Worm (Caenorhabditis elegans) whole organism, young adult: ENCODE results near the gene C44B7.7.
A peak's percentile ranks its signal among the peaks of the same experiment; 100 is the strongest.

Experiments used
- B0035.1 ChIP-seq: sonication (generic microtip); optimal IDR thresholded peaks from 2 replicates; lab custom pipeline; 2016; ENCODE audit warnings: missing genetic modification characterization, mild to moderate bottlenecking, missing compliant biosample characterization, missing genotype, missing genetic modification reagents
- C06A6.2 ChIP-seq: fragments of 200-800 bp; sonication (Bioruptor generic); conservative IDR thresholded peaks from 2 replicates; pipeline ENCODE4 v1.3.6; 2022; ENCODE audit warnings: missing genetic modification characterization, missing compliant biosample characterization
- D2030.7 ChIP-seq: fragments of 200-800 bp; sonication (Bioruptor generic); IDR thresholded peaks from 2 replicates; pipeline ENCODE4 v1.3.6; 2022; ENCODE audit warnings: missing genetic modification reagents, missing genetic modification characterization, missing compliant biosample characterization
- K12H6.12 ChIP-seq: fragments of 200-800 bp; sonication (Bioruptor generic); optimal IDR thresholded peaks from 2 replicates; lab custom pipeline; 2018; ENCODE audit warnings: mild to moderate bottlenecking, missing genetic modification characterization, missing compliant biosample characterization
- T07F8.4 ChIP-seq: sonication (generic microtip); optimal IDR thresholded peaks from 2 replicates; lab custom pipeline; 2016; ENCODE audit warnings: mild to moderate bottlenecking, missing genetic modification characterization, moderate library complexity, missing compliant biosample characterization
- T26A5.8 ChIP-seq: sonication (generic microtip); optimal IDR thresholded peaks from 2 replicates; lab custom pipeline; 2016; ENCODE audit warnings: missing genetic modification characterization, missing compliant biosample characterization
- Y67H2A.10 ChIP-seq: fragments of 200-800 bp; sonication (Bioruptor generic); conservative IDR thresholded peaks from 2 replicates; pipeline ENCODE4 v1.3.6; 2022; ENCODE audit warnings: missing genetic modification reagents, missing genetic modification characterization, missing compliant biosample characterization
- Y79H2A.3 ChIP-seq: fragments of 200-800 bp; sonication (Bioruptor generic); conservative IDR thresholded peaks from 2 replicates; pipeline ENCODE4 v1.3.6; 2022; ENCODE audit warnings: missing genetic modification reagents, missing genetic modification characterization, missing compliant biosample characterization
- Y95B8A.8 ChIP-seq: fragments of 200-800 bp; sonication (Bioruptor generic); IDR thresholded peaks from 2 replicates; pipeline ENCODE4 v1.3.6; 2022; ENCODE audit warnings: missing genetic modification reagents, missing genetic modification characterization, missing compliant biosample characterization
- ZK185.1 ChIP-seq: sonication (generic microtip); optimal IDR thresholded peaks from 2 replicates; lab custom pipeline; 2016; ENCODE audit warnings: mild to moderate bottlenecking, missing genetic modification characterization, missing compliant biosample characterization; ENCODE audit not compliant: poor library complexity, severe bottlenecking
- attf-3 ChIP-seq: fragments of 200-800 bp; sonication (Bioruptor generic); conservative IDR thresholded peaks from 2 replicates; pipeline ENCODE4 v1.3.6; 2022; ENCODE audit warnings: missing genetic modification reagents, missing genetic modification characterization, missing compliant biosample characterization
- cebp-1 ChIP-seq, 2 experiments: fragments of 200-800 bp in 1 of 2; sonication (Bioruptor generic) in 1 of 2; sonication (generic microtip) in 1 of 2; IDR thresholded peaks in 1 of 2; optimal IDR thresholded peaks in 1 of 2; 2 replicates each; pipeline versions ENCODE4 v1.3.6 to Lab custom; 2017 to 2022; ENCODE audit warnings: missing compliant biosample characterization in 2 of 2, missing genetic modification characterization in 2 of 2, mild to moderate bottlenecking in 1 of 2, missing genetic modification reagents in 1 of 2, moderate library complexity in 1 of 2
- ceh-27 ChIP-seq: fragments of 200-800 bp; sonication (Bioruptor generic); optimal IDR thresholded peaks from 2 replicates; lab custom pipeline; 2018; ENCODE audit warnings: mild to moderate bottlenecking, missing genetic modification characterization, moderate library complexity, missing compliant biosample characterization
- ceh-40 ChIP-seq: fragments of 200-800 bp; sonication (Bioruptor generic); IDR thresholded peaks from 2 replicates; pipeline ENCODE4 v1.3.6; 2022; ENCODE audit warnings: missing genetic modification characterization, missing compliant biosample characterization
- ceh-58 ChIP-seq: fragments of 200-800 bp; sonication (Bioruptor generic); IDR thresholded peaks from 2 replicates; pipeline ENCODE4 v1.3.6; 2022; ENCODE audit warnings: missing genetic modification characterization, missing compliant biosample characterization
- dox-1 ChIP-seq: fragments of 200-800 bp; sonication (Bioruptor generic); IDR thresholded peaks from 2 replicates; pipeline ENCODE4 v1.3.6; 2022; ENCODE audit warnings: missing genetic modification reagents, missing genetic modification characterization, missing compliant biosample characterization
- ekl-4 ChIP-seq: fragments of 200-800 bp; sonication (Bioruptor generic); IDR thresholded peaks from 2 replicates; pipeline ENCODE4 v1.3.6; 2022; ENCODE audit warnings: missing genetic modification reagents, missing genetic modification characterization, missing compliant biosample characterization
- gei-17 ChIP-seq: fragments of 200-800 bp; sonication (Bioruptor generic); optimal IDR thresholded peaks from 2 replicates; lab custom pipeline; 2018; ENCODE audit warnings: mild to moderate bottlenecking, missing genetic modification characterization, missing compliant biosample characterization
- hmg-1.2 ChIP-seq: fragments of 200-800 bp; sonication (Bioruptor generic); IDR thresholded peaks from 2 replicates; pipeline ENCODE4 v1.3.6; 2022; ENCODE audit warnings: missing genetic modification reagents, missing genetic modification characterization, missing compliant biosample characterization
- let-607 ChIP-seq, 2 experiments: fragments of 200-800 bp in 1 of 2; sonication (Bioruptor generic) in 1 of 2; sonication (generic microtip) in 1 of 2; optimal IDR thresholded peaks; 2 replicates each; lab custom pipeline; 2016 to 2018; ENCODE audit warnings: mild to moderate bottlenecking in 2 of 2, missing compliant biosample characterization in 2 of 2, missing genetic modification characterization in 2 of 2, moderate library complexity in 2 of 2, missing genotype in 1 of 2
- lin-35 ChIP-seq, 3 experiments: fragments of 150-350 bp in 2 of 3; sonication (generic microtip) in 1 of 3; optimal IDR thresholded peaks; 2 replicates each; lab custom pipeline; 2014 to 2018; ENCODE audit warnings: missing biosample characterization in 3 of 3, missing genetic modification characterization in 3 of 3, missing genetic modification reagents in 3 of 3
- lir-1 ChIP-seq: fragments of 200-800 bp; sonication (Bioruptor generic); conservative IDR thresholded peaks from 2 replicates; pipeline ENCODE4 v1.3.6; 2022; ENCODE audit warnings: missing genetic modification reagents, missing genetic modification characterization, missing compliant biosample characterization
- lsl-1 ChIP-seq: fragments of 200-800 bp; sonication (Bioruptor generic); optimal IDR thresholded peaks from 2 replicates; lab custom pipeline; 2018; ENCODE audit warnings: mild to moderate bottlenecking, missing genetic modification characterization, moderate library complexity, missing compliant biosample characterization
- nfyb-1 ChIP-seq: fragments of 200-800 bp; sonication (Bioruptor generic); IDR thresholded peaks from 2 replicates; pipeline ENCODE4 v1.3.6; 2022; ENCODE audit warnings: missing genetic modification reagents, missing genetic modification characterization, missing compliant biosample characterization
- nhr-179 ChIP-seq: sonication (generic microtip); optimal IDR thresholded peaks from 2 replicates; lab custom pipeline; 2016; ENCODE audit warnings: mild to moderate bottlenecking, missing genetic modification characterization, missing compliant biosample characterization
- nhr-80 ChIP-seq: sonication (generic microtip); optimal IDR thresholded peaks from 2 replicates; lab custom pipeline; 2016; ENCODE audit warnings: missing genetic modification characterization, missing compliant biosample characterization
- nhr-90 ChIP-seq: sonication (generic microtip); optimal IDR thresholded peaks from 2 replicates; lab custom pipeline; 2016; ENCODE audit warnings: missing genotype, mild to moderate bottlenecking, missing genetic modification characterization, missing compliant biosample characterization
- pha-4 ChIP-seq: fragments of 150-350 bp; sonication (generic microtip); optimal IDR thresholded peaks from 2 replicates; lab custom pipeline; 2014; ENCODE audit warnings: missing biosample characterization, missing genetic modification reagents, missing genetic modification characterization
- rcor-1 ChIP-seq: fragments of 200-800 bp; sonication (Bioruptor generic); IDR thresholded peaks from 2 replicates; pipeline ENCODE4 v1.3.6; 2022; ENCODE audit warnings: missing genetic modification reagents, missing genetic modification characterization, missing compliant biosample characterization
- rec-8 ChIP-seq, 2 experiments: sonication (generic microtip); optimal IDR thresholded peaks; 2 replicates each; lab custom pipeline; 2016; ENCODE audit warnings: mild to moderate bottlenecking in 2 of 2, missing genetic modification characterization in 2 of 2, missing genetic modification reagents in 2 of 2, missing genotype in 2 of 2, missing biosample characterization in 1 of 2, missing compliant biosample characterization in 1 of 2, moderate library complexity in 1 of 2
- rpc-1 ChIP-seq, 2 experiments: fragments of 150-350 bp in 1 of 2; sonication (generic microtip) in 1 of 2; optimal IDR thresholded peaks; 2 replicates each; lab custom pipeline; 2014 to 2018; ENCODE audit warnings: missing biosample characterization in 1 of 2, missing genetic modification characterization in 1 of 2, missing genetic modification reagents in 1 of 2, missing genotype in 1 of 2
- sea-2 ChIP-seq: fragments of 200-800 bp; sonication (Bioruptor generic); IDR thresholded peaks from 2 replicates; pipeline ENCODE4 v1.3.6; 2022; ENCODE audit warnings: missing genetic modification characterization, missing compliant biosample characterization
- unc-130 ChIP-seq: sonication (generic microtip); optimal IDR thresholded peaks from 2 replicates; lab custom pipeline; 2016; ENCODE audit warnings: missing genetic modification reagents, missing genetic modification characterization, missing compliant biosample characterization
- zfh-2 ChIP-seq: fragments of 200-800 bp; sonication (Bioruptor generic); conservative IDR thresholded peaks from 2 replicates; pipeline ENCODE4 v1.3.6; 2022; ENCODE audit warnings: missing genetic modification reagents, missing genetic modification characterization, missing compliant biosample characterization
- ztf-22 ChIP-seq: fragments of 200-800 bp; sonication (Bioruptor generic); optimal IDR thresholded peaks from 2 replicates; lab custom pipeline; 2018; ENCODE audit warnings: mild to moderate bottlenecking, missing genetic modification characterization, moderate library complexity, missing compliant biosample characterization
- ztf-25 ChIP-seq: fragments of 200-800 bp; sonication (Bioruptor generic); IDR thresholded peaks from 2 replicates; pipeline ENCODE4 v1.3.6; 2022; ENCODE audit warnings: missing genetic modification reagents, missing genetic modification characterization, missing compliant biosample characterization
- ztf-28 ChIP-seq: fragments of 200-800 bp; sonication (Bioruptor generic); IDR thresholded peaks from 2 replicates; pipeline ENCODE4 v1.3.6; 2022; ENCODE audit warnings: missing genetic modification reagents, missing genetic modification characterization, missing compliant biosample characterization

C44B7.7 gene

ce11 chrII:6836762-6837566, 43.0 kb downstream of the C44B7.7 start:
- TF ChIP-seq ztf-25 (GFP tag; lab: Robert Waterston, UW) (no peak), cebp-1 (GFP tag; IDR thresholded peaks at IDR 0.05; lab: Robert Waterston, UW) (no peak), cebp-1 (tag; optimal IDR thresholded peaks at IDR 0.05; lab: Kevin White, UChicago) (peak; percentile 39), nfyb-1 (GFP tag; lab: Robert Waterston, UW) (no peak), nhr-179 (tag; lab: Kevin White, UChicago) (no peak), dox-1 (GFP tag; lab: Robert Waterston, UW) (0 out of 2 replicates have a peak, but pooled peaks have one; percentile 5), nhr-80 (tag; lab: Kevin White, UChicago) (peak; percentile 69), Y67H2A.10 (no peak), sea-2 (GFP tag; lab: Robert Waterston, UW) (no peak), pha-4 (tag; lab: Kevin White, UChicago) (peak; percentile 14)

- no peak for TF ChIP-seq rec-8 (tag; optimal IDR thresholded peaks at IDR 0.05; lab: Kevin White, UChicago)
- TF ChIP-seq pha-4 (tag; lab: Kevin White, UChicago) = peak; percentile 42
- no peak for TF ChIP-seq lin-35 (GFP tag; optimal IDR thresholded peaks at IDR 0.05; lab: Kevin White, UChicago)
- TF ChIP-seq Y79H2A.3 (GFP tag; lab: Robert Waterston, UW) = no peak
- TF ChIP-seq Y95B8A.8 (GFP tag; lab: Robert Waterston, UW) = no peak
- peak; percentile 19 for TF ChIP-seq K12H6.12 (tag; lab: Kevin White, UChicago)
- TF ChIP-seq, all 124 proteins: peak for 2
Observed at ce11 chrII:6835972-6836595, 43.9 kb downstream of the C44B7.7 start.

- TF ChIP-seq ceh-27 (GFP tag; lab: Kevin White, UChicago) = peak; percentile 34
- TF ChIP-seq lin-35 (GFP tag; optimal IDR thresholded peaks at IDR 0.05; lab: Kevin White, UChicago) = peak in 1 of 3 experiments; percentile 1
- TF ChIP-seq nhr-90 (tag; lab: Kevin White, UChicago) = no peak
- no peak for TF ChIP-seq lir-1
- no peak for TF ChIP-seq rcor-1 (GFP tag; lab: Robert Waterston, UW)
- no peak for TF ChIP-seq cebp-1 (GFP tag; IDR thresholded peaks at IDR 0.05; lab: Robert Waterston, UW)
- no peak for TF ChIP-seq cebp-1 (tag; optimal IDR thresholded peaks at IDR 0.05; lab: Kevin White, UChicago)
- no peak for TF ChIP-seq unc-130 (GFP tag; lab: Kevin White, UChicago)
- TF ChIP-seq hmg-1.2 = peak; percentile 44; the same call in 1 of the 2 replicates
- TF ChIP-seq nhr-80 (tag; lab: Kevin White, UChicago) = peak; percentile 8
- TF ChIP-seq D2030.7 (GFP tag; lab: Robert Waterston, UW) = no peak
- no peak for TF ChIP-seq attf-3 (GFP tag; lab: Robert Waterston, UW)
- TF ChIP-seq ztf-28 = no peak
- TF ChIP-seq Y67H2A.10 = no peak
- TF ChIP-seq ZK185.1 (tag; lab: Kevin White, UChicago) = no peak
- TF ChIP-seq, all 124 proteins: peak for 4
Observed at ce11 chrII:6835500-6835899, 44.5 kb downstream of the C44B7.7 start.

ce11 chrII:6834582-6835058, 45.3 kb downstream of the C44B7.7 start, which contains the start of gene egl-27:
Gene egl-27, plus strand, starts transcription at chrII:6835008.
- TF ChIP-seq gei-17 (GFP tag; lab: Kevin White, UChicago) (no peak), ceh-58 (GFP tag; lab: Robert Waterston, UW) (no peak), C06A6.2 (GFP tag; lab: Robert Waterston, UW) (no peak), let-607 (tag; optimal IDR thresholded peaks at IDR 0.05; lab: Kevin White, UChicago) (no peak), nfyb-1 (GFP tag; lab: Robert Waterston, UW) (peak; percentile 35; the same call in 1 of the 2 replicates), ztf-22 (GFP tag; lab: Kevin White, UChicago) (no peak), ceh-40 (no peak), lsl-1 (no peak), T07F8.4 (tag; lab: Kevin White, UChicago) (no peak), zfh-2 (GFP tag; lab: Robert Waterston, UW) (peak; percentile 76), ekl-4 (no peak), rpc-1 (optimal IDR thresholded peaks at IDR 0.05; lab: Kevin White, UChicago) (no peak), rpc-1 (tag; optimal IDR thresholded peaks at IDR 0.05; lab: Kevin White, UChicago) (no peak), T26A5.8 (tag; lab: Kevin White, UChicago) (no peak), B0035.1 (tag; lab: Kevin White, UChicago) (no peak), ztf-25 (GFP tag; lab: Robert Waterston, UW) (no peak)
- TF ChIP-seq, all 124 proteins: peak for 2
